Worm (Caenorhabditis elegans): Measurements from ENCODE around the gene W09D10.5.

DNA sequence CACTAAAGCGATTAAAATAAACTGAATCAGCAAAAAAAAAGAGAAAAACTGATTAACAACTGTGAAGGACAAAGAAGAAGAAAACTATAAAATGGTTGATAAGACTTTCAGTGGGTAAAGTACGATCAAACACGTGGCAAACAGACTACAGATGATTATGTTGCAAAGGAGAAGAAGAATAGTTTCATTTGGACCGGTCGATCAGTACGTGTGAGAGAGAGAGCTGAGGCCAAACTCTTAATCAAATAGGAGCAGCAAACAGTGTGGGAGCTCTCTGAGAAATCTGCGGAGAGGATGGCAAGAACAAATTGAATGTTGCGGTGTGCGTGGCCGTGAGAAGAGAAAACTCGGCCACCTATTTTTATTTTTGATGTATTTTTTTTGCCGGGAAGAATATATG lies 7.7 kb upstream of the W09D10.5 start:
- TF ChIP-seq W03F9.2 (tag; optimal IDR thresholded peaks at IDR 0.05) (no peak), him-1 (tag; optimal IDR thresholded peaks at IDR 0.05) (no peak), dao-5 (tag; optimal IDR thresholded peaks at IDR 0.05) (no peak)
